Worm (Caenorhabditis elegans) whole organism, L1 larva: ENCODE data around the gene F53F8.4.

ENCODE experiments used
- C16A3.4 ChIP-seq: fragments of 150-350 bp; optimal IDR thresholded peaks from 2 replicates; lab custom pipeline; 2014; ENCODE audit warnings: missing biosample characterization, missing genetic modification characterization
- C34B4.2 ChIP-seq: sonication (generic microtip); optimal IDR thresholded peaks from 2 replicates; lab custom pipeline; 2017; ENCODE audit warnings: mild to moderate bottlenecking, missing genetic modification characterization, missing compliant biosample characterization
- Y116A8C.19 ChIP-seq: sonication (generic microtip); optimal IDR thresholded peaks from 2 replicates; lab custom pipeline; 2016; ENCODE audit warnings: missing compliant biosample characterization, missing genetic modification characterization, borderline replicate concordance
- aha-1 ChIP-seq: fragments of 150-350 bp; optimal IDR thresholded peaks from 2 replicates; lab custom pipeline; 2014; ENCODE audit warnings: missing biosample characterization, missing genetic modification characterization
- alr-1 ChIP-seq: fragments of 200-800 bp; sonication (Bioruptor generic); optimal IDR thresholded peaks from 2 replicates; lab custom pipeline; 2018; ENCODE audit warnings: borderline replicate concordance, mild to moderate bottlenecking, missing genetic modification characterization, missing compliant biosample characterization
- ama-1 ChIP-seq: fragments of 150-350 bp; optimal IDR thresholded peaks from 2 replicates; lab custom pipeline; 2014
- ceh-88 ChIP-seq: fragments of 200-800 bp; sonication (Bioruptor generic); IDR thresholded peaks from 2 replicates; pipeline ENCODE4 v1.3.6; 2022; ENCODE audit warnings: missing genetic modification characterization, missing compliant biosample characterization
- ces-1 ChIP-seq: fragments of 150-350 bp; optimal IDR thresholded peaks from 2 replicates; lab custom pipeline; 2014; ENCODE audit warnings: missing biosample characterization, missing genetic modification reagents, missing genetic modification characterization
- efl-1 ChIP-seq, 4 experiments: fragments of 150-350 bp; optimal IDR thresholded peaks in 3 of 4; peaks in 1 of 4; 1 replicate in 1 of 4; 2 replicates in 3 of 4; lab custom pipeline; 2014; ENCODE audit warnings: missing biosample characterization in 2 of 4, missing genetic modification characterization in 2 of 4, missing genetic modification reagents in 2 of 4
- efl-3 ChIP-seq: fragments of 200-800 bp; sonication (Bioruptor generic); optimal IDR thresholded peaks from 2 replicates; lab custom pipeline; 2018; ENCODE audit warnings: mild to moderate bottlenecking, missing genetic modification characterization, missing compliant biosample characterization
- egl-13 ChIP-seq: sonication (generic microtip); optimal IDR thresholded peaks from 2 replicates; lab custom pipeline; 2016; ENCODE audit warnings: missing genotype, missing genetic modification reagents, missing genetic modification characterization, missing compliant biosample characterization
- elt-3 ChIP-seq, 6 experiments: fragments of 150-350 bp in 1 of 6; sonication (generic microtip); optimal IDR thresholded peaks; 2 replicates each; lab custom pipeline; 2017 to 2018; ENCODE audit warnings: missing biosample characterization in 6 of 6, missing genetic modification characterization in 6 of 6, inconsistent platforms in 1 of 6
- ets-5 ChIP-seq: fragments of 200-800 bp; sonication (Bioruptor generic); IDR thresholded peaks from 2 replicates; pipeline ENCODE4 v1.3.6; 2022; ENCODE audit warnings: missing genetic modification characterization, missing compliant biosample characterization
- fkh-4 ChIP-seq: sonication (generic microtip); optimal IDR thresholded peaks from 2 replicates; lab custom pipeline; 2016; ENCODE audit warnings: missing compliant biosample characterization, missing genetic modification characterization, borderline replicate concordance
- fos-1 ChIP-seq: fragments of 150-350 bp; optimal IDR thresholded peaks from 2 replicates; lab custom pipeline; 2014; ENCODE audit warnings: missing biosample characterization, missing genetic modification characterization
- grh-1 ChIP-seq: fragments of 200-800 bp; sonication (Bioruptor generic); IDR thresholded peaks from 2 replicates; pipeline ENCODE4 v1.3.6; 2022; ENCODE audit warnings: missing genetic modification reagents, missing genetic modification characterization, missing compliant biosample characterization
- hlh-17 ChIP-seq: fragments of 200-800 bp; sonication (Bioruptor generic); optimal IDR thresholded peaks from 2 replicates; lab custom pipeline; 2018; ENCODE audit warnings: missing genetic modification characterization, mild to moderate bottlenecking, missing compliant biosample characterization, moderate library complexity, borderline replicate concordance
- hlh-4 ChIP-seq: sonication (generic microtip); optimal IDR thresholded peaks from 2 replicates; lab custom pipeline; 2016; ENCODE audit warnings: mild to moderate bottlenecking, missing genetic modification characterization, missing compliant biosample characterization
- hpl-2 ChIP-seq: fragments of 150-350 bp; optimal IDR thresholded peaks from 2 replicates; lab custom pipeline; 2014; ENCODE audit warnings: missing biosample characterization, missing genetic modification reagents, missing genetic modification characterization
- irx-1 ChIP-seq: sonication (generic microtip); optimal IDR thresholded peaks from 2 replicates; lab custom pipeline; 2016; ENCODE audit warnings: missing genetic modification characterization, missing compliant biosample characterization
- isw-1 ChIP-seq: fragments of 200-800 bp; sonication (Bioruptor generic); IDR thresholded peaks from 2 replicates; pipeline ENCODE4 v1.3.6; 2022; ENCODE audit warnings: missing genetic modification characterization, missing compliant biosample characterization
- jun-1 ChIP-seq: fragments of 150-350 bp; optimal IDR thresholded peaks from 2 replicates; lab custom pipeline; 2014; ENCODE audit warnings: missing biosample characterization, missing genetic modification reagents, missing genetic modification characterization
- lin-13 ChIP-seq: fragments of 150-350 bp; optimal IDR thresholded peaks from 2 replicates; lab custom pipeline; 2014; ENCODE audit warnings: missing biosample characterization, missing genetic modification reagents, missing genetic modification characterization
- lin-35 ChIP-seq, 2 experiments: fragments of 150-350 bp; optimal IDR thresholded peaks; 2 replicates each; lab custom pipeline; 2014; ENCODE audit warnings: missing biosample characterization in 2 of 2, missing genetic modification characterization in 2 of 2, missing genetic modification reagents in 2 of 2
- lin-39 ChIP-seq: fragments of 150-350 bp; optimal IDR thresholded peaks from 2 replicates; lab custom pipeline; 2014; ENCODE audit warnings: missing biosample characterization, missing genetic modification reagents, missing genetic modification characterization
- lsy-2 ChIP-seq, 2 experiments: fragments of 150-350 bp; optimal IDR thresholded peaks; 2 replicates each; lab custom pipeline; 2014; ENCODE audit warnings: missing biosample characterization in 2 of 2, missing genetic modification characterization in 2 of 2
- mab-9 ChIP-seq: fragments of 200-800 bp; sonication (Bioruptor generic); IDR thresholded peaks from 2 replicates; pipeline ENCODE4 v1.3.6; 2022; ENCODE audit warnings: missing genetic modification reagents, missing genetic modification characterization, missing compliant biosample characterization
- mdl-1 ChIP-seq, 2 experiments: fragments of 150-350 bp; optimal IDR thresholded peaks; 2 replicates each; lab custom pipeline; 2014 to 2017; ENCODE audit warnings: missing biosample characterization in 2 of 2, missing genetic modification characterization in 2 of 2, inconsistent platforms in 1 of 2
- nhr-237 ChIP-seq: fragments of 150-350 bp; optimal IDR thresholded peaks from 2 replicates; lab custom pipeline; 2014; ENCODE audit warnings: missing biosample characterization, missing genetic modification characterization
- nhr-28 ChIP-seq: fragments of 150-350 bp; optimal IDR thresholded peaks from 2 replicates; lab custom pipeline; 2014; ENCODE audit warnings: missing biosample characterization, missing genetic modification characterization
- nhr-47 ChIP-seq: sonication (generic microtip); optimal IDR thresholded peaks from 2 replicates; lab custom pipeline; 2016; ENCODE audit warnings: mild to moderate bottlenecking, missing genetic modification characterization, moderate library complexity, missing compliant biosample characterization
- nhr-76 ChIP-seq: sonication (generic microtip); optimal IDR thresholded peaks from 2 replicates; lab custom pipeline; 2017; ENCODE audit warnings: missing biosample characterization, missing genetic modification characterization
- nhr-77 ChIP-seq: fragments of 150-350 bp; optimal IDR thresholded peaks from 2 replicates; lab custom pipeline; 2014; ENCODE audit warnings: missing biosample characterization, missing genetic modification characterization
- nhr-84 ChIP-seq: sonication (generic microtip); optimal IDR thresholded peaks from 2 replicates; lab custom pipeline; 2017; ENCODE audit warnings: missing biosample characterization, missing genetic modification characterization
- nhr-90 ChIP-seq: sonication (generic microtip); optimal IDR thresholded peaks from 2 replicates; lab custom pipeline; 2016; ENCODE audit warnings: mild to moderate bottlenecking, missing genetic modification characterization, missing compliant biosample characterization; ENCODE audit not compliant: poor library complexity
- pag-3 ChIP-seq: sonication (generic microtip); optimal IDR thresholded peaks from 2 replicates; lab custom pipeline; 2017; ENCODE audit warnings: missing genetic modification characterization, mild to moderate bottlenecking, missing compliant biosample characterization, antibody characterized with exemption, borderline replicate concordance; ENCODE audit not compliant: insufficient read depth
- rnt-1 ChIP-seq: sonication (generic microtip); optimal IDR thresholded peaks from 2 replicates; lab custom pipeline; 2016; ENCODE audit warnings: mild to moderate bottlenecking, missing genetic modification characterization, moderate library complexity, missing compliant biosample characterization
- skn-1 ChIP-seq: fragments of 150-350 bp; optimal IDR thresholded peaks from 2 replicates; lab custom pipeline; 2014; ENCODE audit warnings: missing biosample characterization, missing genetic modification characterization
- snpc-4 ChIP-seq: fragments of 150-350 bp; optimal IDR thresholded peaks from 2 replicates; lab custom pipeline; 2014; ENCODE audit warnings: missing biosample characterization, missing genetic modification characterization
- sox-4 ChIP-seq: sonication (generic microtip); optimal IDR thresholded peaks from 2 replicates; lab custom pipeline; 2016; ENCODE audit warnings: missing genetic modification characterization, missing compliant biosample characterization
- sptf-1 ChIP-seq: fragments of 150-350 bp; optimal IDR thresholded peaks from 2 replicates; lab custom pipeline; 2014; ENCODE audit warnings: missing biosample characterization, missing genetic modification characterization
- sup-37 ChIP-seq: fragments of 200-800 bp; sonication (Bioruptor generic); optimal IDR thresholded peaks from 2 replicates; lab custom pipeline; 2018; ENCODE audit warnings: mild to moderate bottlenecking, missing genetic modification characterization, missing compliant biosample characterization
- tbx-2 ChIP-seq: sonication (generic microtip); optimal IDR thresholded peaks from 2 replicates; lab custom pipeline; 2016; ENCODE audit warnings: missing genetic modification characterization, missing compliant biosample characterization
- unc-62 ChIP-seq: fragments of 150-350 bp; optimal IDR thresholded peaks from 2 replicates; lab custom pipeline; 2014; ENCODE audit warnings: missing biosample characterization, missing genetic modification reagents, missing genetic modification characterization
- xbp-1 ChIP-seq: sonication (generic microtip); optimal IDR thresholded peaks from 2 replicates; lab custom pipeline; 2016; ENCODE audit warnings: missing genetic modification characterization, missing compliant biosample characterization
- ztf-11 ChIP-seq, 2 experiments: sonication (generic microtip); optimal IDR thresholded peaks; 2 replicates each; lab custom pipeline; 2016 to 2017; ENCODE audit warnings: missing genetic modification characterization in 2 of 2, missing biosample characterization in 1 of 2, missing compliant biosample characterization in 1 of 2
- ztf-4 ChIP-seq: fragments of 150-350 bp; optimal IDR thresholded peaks from 2 replicates; lab custom pipeline; 2014; ENCODE audit warnings: missing biosample characterization, missing genetic modification characterization

F53F8.4 gene

DNA sequence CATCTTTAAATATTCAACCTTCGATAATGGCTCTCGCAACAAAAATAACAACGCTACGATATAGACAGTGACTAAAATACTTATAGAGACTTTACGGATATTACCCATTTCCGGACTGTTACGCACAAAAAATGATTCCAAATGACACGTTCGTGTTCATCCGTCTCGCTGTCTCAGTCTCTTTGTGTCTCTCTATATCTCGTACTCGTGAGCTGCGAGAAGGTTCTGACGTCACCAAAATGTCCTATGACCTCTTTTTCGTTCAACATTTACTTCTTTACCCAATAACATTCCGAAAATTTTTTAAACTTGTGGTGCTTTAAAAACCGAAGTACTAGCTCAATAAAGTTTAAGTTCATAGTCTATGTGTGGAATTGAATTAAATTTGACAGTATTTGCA, 18.7 kb upstream of the F53F8.4 start (continued):
- TF ChIP-seq mdl-1 (tag; optimal IDR thresholded peaks at IDR 0.05; lab: Kevin White, UChicago) (peak in 1 of 2 experiments; percentile 47), lin-39 (no peak), lin-13 (GFP tag; lab: Kevin White, UChicago) (no peak), nhr-90 (no peak), grh-1 (GFP tag; lab: Robert Waterston, UW) (no peak), ces-1 (GFP tag; lab: Kevin White, UChicago) (no peak), nhr-84 (tag; lab: Kevin White, UChicago) (no peak), hlh-4 (tag; lab: Kevin White, UChicago) (no peak), alr-1 (tag; lab: Kevin White, UChicago) (no peak), ceh-88 (GFP tag; lab: Robert Waterston, UW) (no peak), C34B4.2 (tag; lab: Kevin White, UChicago) (no peak), tbx-2 (tag; lab: Kevin White, UChicago) (peak; percentile 18), fkh-4 (tag; lab: Kevin White, UChicago) (no peak), xbp-1 (tag; lab: Kevin White, UChicago) (peak; percentile 6), lin-35 (GFP tag; optimal IDR thresholded peaks at IDR 0.05; lab: Kevin White, UChicago) (peak in 1 of 2 experiments; percentile 45), mab-9 (GFP tag; lab: Robert Waterston, UW) (no peak), skn-1 (no peak), rnt-1 (tag; lab: Kevin White, UChicago) (peak; percentile 77), nhr-77 (tag; lab: Kevin White, UChicago) (no peak), sptf-1 (tag; lab: Kevin White, UChicago) (no peak), snpc-4 (tag; lab: Kevin White, UChicago) (no peak), isw-1 (no peak), irx-1 (tag; lab: Kevin White, UChicago) (no peak), sup-37 (GFP tag; lab: Kevin White, UChicago) (no peak), sox-4 (tag; lab: Kevin White, UChicago) (no peak), Y116A8C.19 (tag; lab: Kevin White, UChicago) (no peak), efl-3 (GFP tag; lab: Kevin White, UChicago) (no peak), hlh-17 (GFP tag; lab: Kevin White, UChicago) (no peak), lsy-2 (tag; optimal IDR thresholded peaks at IDR 0.05; lab: Kevin White, UChicago) (peak; percentile 50 to 51), aha-1 (tag; lab: Kevin White, UChicago) (no peak)

DNA sequence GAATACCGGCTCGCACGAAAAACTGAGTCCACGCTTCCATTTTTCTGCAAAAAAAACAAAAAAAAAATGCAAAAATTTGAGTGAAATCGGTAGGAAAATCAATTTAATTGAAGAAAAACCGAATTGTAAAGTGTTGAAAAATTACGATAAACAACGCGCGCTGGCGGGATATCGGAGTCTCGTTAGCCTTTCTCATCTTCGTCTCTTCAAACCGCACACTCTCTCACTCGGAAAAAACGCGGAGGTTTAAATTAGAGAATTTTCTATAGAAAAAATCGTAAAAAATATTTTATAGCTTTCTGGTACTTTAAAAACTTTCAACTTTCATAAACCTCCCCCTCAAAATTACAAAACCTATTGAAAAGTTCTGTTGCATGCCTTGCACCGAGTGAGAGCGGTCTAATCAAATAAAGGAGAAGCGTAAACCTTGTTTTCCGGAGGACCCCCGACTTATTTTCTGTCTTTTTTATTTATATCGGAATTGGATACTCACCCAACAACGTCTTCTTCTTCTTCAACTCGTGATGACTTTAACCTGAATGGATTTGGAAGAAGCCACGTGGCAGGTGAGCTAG, 12.6 kb upstream of the F53F8.4 start, which contains the start of the genes F53F8.5 and F53F8.6:
Gene F53F8.5, minus strand, starts transcription at position 52 of the 575 bp plus-strand sequence.
Gene F53F8.6, plus strand, starts transcription at position 230 of the 575 bp plus-strand sequence.
- no peak for TF ChIP-seq sptf-1 (tag; lab: Kevin White, UChicago)
- peak; percentile 82 for TF ChIP-seq nhr-47
- peak; percentile 77 to 80 for TF ChIP-seq lsy-2 (tag; optimal IDR thresholded peaks at IDR 0.05; lab: Kevin White, UChicago)
- no peak for TF ChIP-seq nhr-237 (tag; lab: Kevin White, UChicago)
- no peak for TF ChIP-seq ztf-11 (tag; optimal IDR thresholded peaks at IDR 0.05; lab: Kevin White, UChicago)
- TF ChIP-seq fos-1 (tag; lab: Kevin White, UChicago) = peak; percentile 20
- peak; percentile 70 for TF ChIP-seq rnt-1 (tag; lab: Kevin White, UChicago)
- peak; percentile 3 for TF ChIP-seq nhr-77 (tag; lab: Kevin White, UChicago)
- TF ChIP-seq jun-1 (tag; lab: Kevin White, UChicago) = no peak
- TF ChIP-seq efl-1 (optimal IDR thresholded peaks at IDR 0.05; lab: Kevin White, UChicago) = peak; percentile 47 to 93
- TF ChIP-seq efl-1 (GFP tag; optimal IDR thresholded peaks at IDR 0.05 in 1 of 2; lab: Kevin White, UChicago) = peak; percentile 92 to 99
- TF ChIP-seq alr-1 (tag; lab: Kevin White, UChicago) = no peak
- TF ChIP-seq nhr-76 (tag; lab: Kevin White, UChicago) = no peak
- no peak for TF ChIP-seq aha-1 (tag; lab: Kevin White, UChicago)
- no peak for TF ChIP-seq mab-9 (GFP tag; lab: Robert Waterston, UW)
- no peak for TF ChIP-seq nhr-28
- TF ChIP-seq mdl-1 (tag; optimal IDR thresholded peaks at IDR 0.05; lab: Kevin White, UChicago) = peak in 1 of 2 experiments; percentile 50
- TF ChIP-seq egl-13 (tag; lab: Kevin White, UChicago) = no peak
- no peak for TF ChIP-seq C34B4.2 (tag; lab: Kevin White, UChicago)
- TF ChIP-seq Y116A8C.19 (tag; lab: Kevin White, UChicago) = no peak
- TF ChIP-seq ztf-4 (tag; lab: Kevin White, UChicago) = no peak
- no peak for TF ChIP-seq elt-3 (tag; optimal IDR thresholded peaks at IDR 0.05; lab: Kevin White, UChicago)
- TF ChIP-seq pag-3 (tag; lab: Kevin White, UChicago) = no peak
- no peak for TF ChIP-seq sox-4 (tag; lab: Kevin White, UChicago)
- no peak for TF ChIP-seq fkh-4 (tag; lab: Kevin White, UChicago)
- TF ChIP-seq ets-5 (GFP tag; lab: Robert Waterston, UW) = no peak
- TF ChIP-seq C16A3.4 (tag; lab: Kevin White, UChicago) = peak; percentile 11
- TF ChIP-seq isw-1 = peak; percentile 63
- peak; percentile 72 for TF ChIP-seq lin-39
- TF ChIP-seq unc-62 (GFP tag; lab: Kevin White, UChicago) = no peak
- TF ChIP-seq hpl-2 = no peak
- no peak for TF ChIP-seq ama-1 (lab: Kevin White, UChicago)
- TF ChIP-seq hlh-17 (GFP tag; lab: Kevin White, UChicago) = no peak
